Fruit fly (Drosophila melanogaster) whole organism, embryonic: Measurements from ENCODE around the gene CG6034.

ENCODE experiments used
- Ada2b ChIP-seq: fragments of 200-800 bp; sonication (Bioruptor generic); IDR thresholded peaks from 2 replicates; pipeline ENCODE4 v1.3.6; 2022; ENCODE audit warnings: missing biosample characterization, missing genetic modification characterization
- BtbVII ChIP-seq: fragments of 200-800 bp; sonication (Bioruptor generic); optimal IDR thresholded peaks from 3 replicates; lab custom pipeline; 2017; ENCODE audit warnings: missing biosample characterization, mild to moderate bottlenecking, missing genetic modification characterization
- CG10267 ChIP-seq: fragments of 200-800 bp; sonication (Bioruptor generic); optimal IDR thresholded peaks from 2 replicates; lab custom pipeline; 2018; ENCODE audit warnings: missing biosample characterization, mild to moderate bottlenecking, missing genetic modification characterization, moderate library complexity
- CG10366 ChIP-seq: fragments of 200-800 bp; sonication (Bioruptor generic); IDR thresholded peaks from 2 replicates; pipeline ENCODE4 v1.3.6; 2022; ENCODE audit warnings: missing biosample characterization, missing genetic modification characterization
- CG10462 ChIP-seq: fragments of 200-800 bp; sonication (Bioruptor generic); optimal IDR thresholded peaks from 2 replicates; lab custom pipeline; 2016; ENCODE audit warnings: missing biosample characterization, missing genetic modification characterization
- CG15269 ChIP-seq: fragments of 200-800 bp; sonication (Bioruptor generic); optimal IDR thresholded peaks from 2 replicates; lab custom pipeline; 2018; ENCODE audit warnings: missing biosample characterization, mild to moderate bottlenecking, missing genetic modification characterization, moderate library complexity
- CG18262 ChIP-seq: fragments of 200-800 bp; optimal IDR thresholded peaks from 3 replicates; lab custom pipeline; 2019; ENCODE audit warnings: missing biosample characterization, mild to moderate bottlenecking, missing genetic modification characterization, moderate library complexity
- CG2678 ChIP-seq: fragments of 200-800 bp; sonication (Bioruptor generic); optimal IDR thresholded peaks from 3 replicates; lab custom pipeline; 2019; ENCODE audit warnings: missing biosample characterization, mild to moderate bottlenecking, missing genetic modification characterization, moderate library complexity
- CG2712 ChIP-seq: fragments of 200-800 bp; optimal IDR thresholded peaks from 3 replicates; lab custom pipeline; 2019; ENCODE audit warnings: missing biosample characterization, mild to moderate bottlenecking, missing genetic modification characterization, moderate library complexity
- CG31441 ChIP-seq: fragments of 200-800 bp; sonication (Bioruptor generic); IDR thresholded peaks from 2 replicates; pipeline ENCODE4 v1.3.6; 2022; ENCODE audit warnings: missing biosample characterization, missing genetic modification characterization
- CG3163 ChIP-seq: fragments of 200-800 bp; sonication (Bioruptor generic); optimal IDR thresholded peaks from 3 replicates; lab custom pipeline; 2016; ENCODE audit warnings: missing biosample characterization, missing genetic modification characterization
- CG32772 ChIP-seq: fragments of 200-800 bp; sonication (Bioruptor generic); IDR thresholded peaks from 2 replicates; pipeline ENCODE4 v1.3.6; 2022; ENCODE audit warnings: missing biosample characterization, missing genetic modification characterization
- CG3407 ChIP-seq: fragments of 200-800 bp; sonication (Bioruptor generic); optimal IDR thresholded peaks from 2 replicates; lab custom pipeline; 2018; ENCODE audit warnings: missing biosample characterization, mild to moderate bottlenecking, missing genetic modification characterization
- CG34224 ChIP-seq: fragments of 200-800 bp; sonication (Bioruptor generic); IDR thresholded peaks from 3 replicates; pipeline ENCODE4 v1.3.6; 2022; ENCODE audit warnings: missing biosample characterization, missing genetic modification characterization; ENCODE audit not compliant: partially characterized antibody
- CG34422 ChIP-seq: fragments of 200-800 bp; sonication (Bioruptor generic); IDR thresholded peaks from 3 replicates; pipeline ENCODE4 v1.3.6; 2022; ENCODE audit warnings: missing biosample characterization, missing genetic modification characterization
- CG4360 ChIP-seq: fragments of 200-800 bp; sonication (Bioruptor generic); IDR thresholded peaks from 2 replicates; pipeline ENCODE4 v1.3.6; 2022; ENCODE audit warnings: missing biosample characterization, missing genetic modification characterization
- CG4854 ChIP-seq: fragments of 200-800 bp; sonication (Bioruptor generic); optimal IDR thresholded peaks from 2 replicates; lab custom pipeline; 2016; ENCODE audit warnings: missing biosample characterization, missing genetic modification characterization, inconsistent platforms
- CG6175 ChIP-seq: fragments of 200-800 bp; sonication (Bioruptor generic); IDR thresholded peaks from 3 replicates; pipeline ENCODE4 v1.3.6; 2022; ENCODE audit warnings: missing biosample characterization, missing genetic modification characterization
- CG9727 ChIP-seq: fragments of 200-800 bp; sonication (Bioruptor generic); optimal IDR thresholded peaks from 3 replicates; lab custom pipeline; 2017; ENCODE audit warnings: missing biosample characterization, mild to moderate bottlenecking, missing genetic modification characterization
- CG9876 ChIP-seq: fragments of 200-800 bp; sonication (Bioruptor generic); optimal IDR thresholded peaks from 2 replicates; lab custom pipeline; 2016; ENCODE audit warnings: missing biosample characterization, missing genetic modification characterization
- Dek ChIP-seq: fragments of 200-800 bp; sonication (Bioruptor generic); optimal IDR thresholded peaks from 3 replicates; lab custom pipeline; 2019; ENCODE audit warnings: missing biosample characterization, mild to moderate bottlenecking, missing genetic modification characterization, moderate library complexity
- Gug ChIP-seq: fragments of 200-800 bp; sonication (Bioruptor generic); IDR thresholded peaks from 4 replicates; pipeline ENCODE4 v1.3.6; 2022; ENCODE audit warnings: missing biosample characterization, missing genetic modification characterization
- HLH54F ChIP-seq: fragments of 200-800 bp; sonication (Bioruptor generic); optimal IDR thresholded peaks from 3 replicates; lab custom pipeline; 2016; ENCODE audit warnings: missing biosample characterization, missing genetic modification characterization
- HmgD ChIP-seq: fragments of 200-800 bp; sonication (Bioruptor generic); optimal IDR thresholded peaks from 3 replicates; lab custom pipeline; 2016; ENCODE audit warnings: missing biosample characterization, missing genetic modification characterization
- Hmx ChIP-seq: fragments of 200-800 bp; sonication (Bioruptor generic); optimal IDR thresholded peaks from 2 replicates; lab custom pipeline; 2016; ENCODE audit warnings: missing biosample characterization, missing genetic modification characterization
- Hsf ChIP-seq: fragments of 200-800 bp; sonication (Bioruptor generic); optimal IDR thresholded peaks from 3 replicates; lab custom pipeline; 2016; ENCODE audit warnings: missing biosample characterization, missing genetic modification characterization
- Oli ChIP-seq: fragments of 200-800 bp; sonication (Bioruptor generic); optimal IDR thresholded peaks from 2 replicates; lab custom pipeline; 2018; ENCODE audit warnings: missing biosample characterization, mild to moderate bottlenecking, missing genetic modification characterization, moderate library complexity
- Tbp ChIP-seq: fragments of >200 bp; optimal IDR thresholded peaks from 2 replicates; lab custom pipeline; 2018; ENCODE audit warnings: missing biosample characterization, missing genetic modification characterization
- amos ChIP-seq: fragments of 200-800 bp; sonication (Bioruptor generic); IDR thresholded peaks from 2 replicates; pipeline ENCODE4 v1.3.6; 2022; ENCODE audit warnings: missing biosample characterization, missing genetic modification characterization; ENCODE audit not compliant: partially characterized antibody
- btn ChIP-seq: fragments of 200-800 bp; sonication (Bioruptor generic); optimal IDR thresholded peaks from 2 replicates; lab custom pipeline; 2016; ENCODE audit warnings: missing biosample characterization, missing genetic modification characterization
- danr ChIP-seq: fragments of 200-800 bp; sonication (Bioruptor generic); IDR thresholded peaks from 2 replicates; pipeline ENCODE4 v1.3.6; 2022; ENCODE audit warnings: missing biosample characterization, missing genetic modification characterization
- dmrt11E ChIP-seq: fragments of 200-800 bp; sonication (Bioruptor generic); optimal IDR thresholded peaks from 3 replicates; lab custom pipeline; 2018; ENCODE audit warnings: missing biosample characterization, mild to moderate bottlenecking, missing genetic modification characterization, moderate library complexity
- en ChIP-seq: fragments of 200-800 bp; sonication (Bioruptor generic); optimal IDR thresholded peaks from 2 replicates; lab custom pipeline; 2016; ENCODE audit warnings: missing biosample characterization, missing genetic modification characterization
- fd3F ChIP-seq: fragments of 200-800 bp; sonication (Bioruptor generic); optimal IDR thresholded peaks from 2 replicates; lab custom pipeline; 2018; ENCODE audit warnings: missing biosample characterization, mild to moderate bottlenecking, missing genetic modification characterization, moderate library complexity
- fd96Cb ChIP-seq: fragments of 200-800 bp; sonication (Bioruptor generic); optimal IDR thresholded peaks from 2 replicates; lab custom pipeline; 2018; ENCODE audit warnings: missing biosample characterization, mild to moderate bottlenecking, missing genetic modification characterization, moderate library complexity
- gcm2 ChIP-seq: fragments of 200-800 bp; sonication (Bioruptor generic); optimal IDR thresholded peaks from 2 replicates; lab custom pipeline; 2016; ENCODE audit warnings: missing biosample characterization, missing genetic modification characterization
- gro ChIP-seq: fragments of 200-800 bp; sonication (Bioruptor generic); optimal IDR thresholded peaks from 2 replicates; lab custom pipeline; 2016; ENCODE audit warnings: missing biosample characterization, missing genetic modification characterization
- her ChIP-seq: fragments of 200-800 bp; sonication (Bioruptor generic); optimal IDR thresholded peaks from 2 replicates; lab custom pipeline; 2016; ENCODE audit warnings: missing biosample characterization, missing genetic modification characterization
- lab ChIP-seq: fragments of 200-800 bp; sonication (Bioruptor generic); optimal IDR thresholded peaks from 3 replicates; lab custom pipeline; 2017; ENCODE audit warnings: missing biosample characterization, missing genetic modification characterization, mild to moderate bottlenecking, moderate library complexity, missing genetic modification reagents
- nerfin-1 ChIP-seq: fragments of 200-800 bp; sonication (Bioruptor generic); optimal IDR thresholded peaks from 3 replicates; lab custom pipeline; 2019; ENCODE audit warnings: missing biosample characterization, mild to moderate bottlenecking, missing genetic modification characterization, moderate library complexity
- nom ChIP-seq: fragments of 200-800 bp; sonication (Bioruptor generic); optimal IDR thresholded peaks from 2 replicates; lab custom pipeline; 2017; ENCODE audit warnings: missing biosample characterization, missing genetic modification characterization, mild to moderate bottlenecking, moderate library complexity, missing genetic modification reagents
- pb ChIP-seq: fragments of 200-800 bp; sonication (Bioruptor generic); optimal IDR thresholded peaks from 3 replicates; lab custom pipeline; 2016; ENCODE audit warnings: missing biosample characterization, missing genetic modification characterization
- peb ChIP-seq: fragments of 200-800 bp; sonication (Bioruptor generic); IDR thresholded peaks from 2 replicates; pipeline ENCODE4 v1.3.6; 2022; ENCODE audit warnings: missing biosample characterization, missing genetic modification characterization
- pnt ChIP-seq: fragments of 200-800 bp; sonication (Bioruptor generic); optimal IDR thresholded peaks from 3 replicates; lab custom pipeline; 2016; ENCODE audit warnings: missing biosample characterization, missing genetic modification characterization
- psq ChIP-seq: fragments of 200-800 bp; sonication (Bioruptor generic); optimal IDR thresholded peaks from 2 replicates; lab custom pipeline; 2017; ENCODE audit warnings: missing biosample characterization, missing genetic modification characterization
- shn ChIP-seq: fragments of 200-800 bp; sonication (Bioruptor generic); optimal IDR thresholded peaks from 3 replicates; lab custom pipeline; 2016; ENCODE audit warnings: missing biosample characterization, missing genetic modification characterization
- slp2 ChIP-seq: fragments of 200-800 bp; sonication (Bioruptor generic); optimal IDR thresholded peaks from 2 replicates; lab custom pipeline; 2016; ENCODE audit warnings: missing biosample characterization, missing genetic modification characterization
- sr ChIP-seq: fragments of 200-800 bp; sonication (Bioruptor generic); IDR thresholded peaks from 3 replicates; pipeline ENCODE4 v1.3.6; 2022; ENCODE audit warnings: missing biosample characterization, missing genetic modification characterization
- trem ChIP-seq: fragments of 200-800 bp; optimal IDR thresholded peaks from 3 replicates; lab custom pipeline; 2019; ENCODE audit warnings: missing biosample characterization, mild to moderate bottlenecking, missing genetic modification characterization, moderate library complexity

CG6034 gene

DNA sequence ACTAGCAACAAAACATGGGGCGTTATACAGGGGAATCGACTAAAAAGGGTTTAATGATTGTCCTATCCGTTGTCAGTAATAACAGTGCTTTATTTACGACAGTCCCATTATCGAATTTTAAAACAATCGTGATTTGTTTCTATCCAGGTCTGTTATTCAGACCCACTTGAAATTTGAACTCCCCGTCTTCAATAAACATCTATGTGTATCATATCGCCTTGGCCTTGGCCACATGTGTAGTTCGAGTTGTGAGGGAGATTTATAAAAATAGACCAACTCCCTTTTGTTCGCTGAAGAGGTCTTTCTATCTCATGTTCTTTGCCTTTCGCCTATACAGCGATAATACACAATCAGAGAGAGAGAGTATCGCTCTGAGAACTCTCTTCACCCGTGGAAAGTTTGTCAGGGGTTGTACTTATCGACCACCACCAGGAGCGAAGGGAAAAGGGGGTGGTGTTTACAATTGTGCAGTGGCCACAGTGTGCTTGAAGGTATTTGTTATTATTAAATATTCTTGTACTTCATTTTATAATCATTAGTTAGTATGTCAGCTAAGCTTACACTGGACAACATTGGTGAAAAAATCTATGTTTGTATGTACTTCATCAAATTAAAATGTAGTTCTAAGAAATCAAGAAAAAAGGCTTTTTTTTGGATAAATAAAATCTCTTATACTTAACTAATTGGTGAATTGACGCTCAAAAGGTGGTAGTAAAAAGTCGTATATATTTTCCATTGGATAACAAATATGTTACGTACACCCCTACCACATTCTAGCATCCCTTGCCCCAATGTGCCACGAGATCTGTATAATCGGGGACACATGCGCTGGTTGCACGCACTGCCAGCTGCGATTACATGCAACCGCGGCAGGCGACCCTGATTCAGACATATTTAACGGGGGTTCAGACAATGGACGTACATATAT lies 10.8 kb upstream of the CG6034 start (continued):
- TF ChIP-seq Hmx (GFP tag; lab: Kevin White, UChicago) (no peak), CG34422 (GFP tag; lab: Robert Waterston, UW) (peak; percentile 72; the same call in 2 of the 3 replicates), CG4360 (GFP tag; lab: Robert Waterston, UW) (peak; percentile 28; the same call in 1 of the 2 replicates), nerfin-1 (tag; lab: Kevin White, UChicago) (peak; percentile 85), psq (GFP tag; lab: Kevin White, UChicago) (peak; percentile 2), CG2678 (tag; lab: Kevin White, UChicago) (peak; percentile 82), CG9876 (GFP tag; lab: Kevin White, UChicago) (no peak), gro (GFP tag; lab: Kevin White, UChicago) (no peak), slp2 (GFP tag; lab: Kevin White, UChicago) (peak; percentile 32), amos (GFP tag; lab: Robert Waterston, UW) (no peak), nom (GFP tag; lab: Kevin White, UChicago) (no peak), sr (GFP tag; lab: Robert Waterston, UW) (no peak), Oli (tag; lab: Kevin White, UChicago) (peak; percentile 82), Hsf (GFP tag; lab: Kevin White, UChicago) (peak; percentile 73), Tbp (GFP tag; lab: Kevin White, UChicago) (no peak), CG18262 (tag; lab: Kevin White, UChicago) (peak; percentile 97), en (GFP tag; lab: Kevin White, UChicago) (peak; percentile 6), CG3407 (peak; percentile 84), lab (GFP tag; lab: Kevin White, UChicago) (peak; percentile 68), HmgD (no peak), gcm2 (GFP tag; lab: Kevin White, UChicago) (no peak), shn (GFP tag; lab: Kevin White, UChicago) (peak; percentile 45), Dek (tag; lab: Kevin White, UChicago) (no peak), fd3F (GFP tag; lab: Kevin White, UChicago) (no peak), CG34224 (GFP tag; lab: Robert Waterston, UW) (no peak), CG4854 (GFP tag; lab: Kevin White, UChicago) (no peak), her (no peak), pb (peak; percentile 6), CG9727 (GFP tag; lab: Kevin White, UChicago) (peak; percentile 93), CG10267 (tag; lab: Kevin White, UChicago) (peak; percentile 85), peb (GFP tag; lab: Robert Waterston, UW) (peak; percentile 69), dmrt11E (peak; percentile 95), CG10462 (peak; percentile 67), BtbVII (GFP tag; lab: Kevin White, UChicago) (peak; percentile 67), CG32772 (0 out of 2 replicates have a peak, but pooled peaks have one; percentile 45), CG2712 (peak; percentile 94), pnt (GFP tag; lab: Kevin White, UChicago) (peak; percentile 51), danr (GFP tag; lab: Robert Waterston, UW) (peak; percentile 49; the same call in 1 of the 2 replicates), CG15269 (tag; lab: Kevin White, UChicago) (peak; percentile 42), trem (peak; percentile 82), CG10366 (GFP tag; lab: Robert Waterston, UW) (peak; percentile 49; the same call in 1 of the 2 replicates), btn (GFP tag; lab: Kevin White, UChicago) (peak; percentile 40), Gug (peak; percentile 67; the same call in 3 of the 4 replicates), CG6175 (GFP tag; lab: Robert Waterston, UW) (no peak), CG31441 (peak; percentile 95), CG3163 (no peak), Ada2b (peak; percentile 37; the same call in 1 of the 2 replicates), fd96Cb (peak; percentile 86), HLH54F (GFP tag; lab: Kevin White, UChicago) (peak; percentile 22)
